Worm (Caenorhabditis elegans): ENCODE data around the gene R03H10.6.

The R03H10.6 gene

ce11 chrII:4173398-4173797 is at the start of gene R03H10.6:
TSS of gene R03H10.6 (minus strand) at chrII:4173498.
- no peak for TF ChIP-seq gei-17 (GFP tag; optimal IDR thresholded peaks at IDR 0.05)
- no peak for TF ChIP-seq attf-6 (GFP tag; IDR thresholded peaks at IDR 0.05)
- TF ChIP-seq F22D6.2 (tag; optimal IDR thresholded peaks at IDR 0.05): no peak
- no peak for TF ChIP-seq ZK185.1 (tag; optimal IDR thresholded peaks at IDR 0.05; ENCODE audit: poor library complexity, severe bottlenecking)
- no peak for TF ChIP-seq mxl-1 (tag; optimal IDR thresholded peaks at IDR 0.05)

- TF ChIP-seq C17E4.6 (GFP tag; IDR thresholded peaks at IDR 0.05) (no peak), ccch-3 (GFP tag; optimal IDR thresholded peaks at IDR 0.05) (no peak), pha-4 (tag; optimal IDR thresholded peaks at IDR 0.05) (no peak), efl-1 (GFP tag; optimal IDR thresholded peaks at IDR 0.05) (no peak), F57A8.1 (GFP tag; optimal IDR thresholded peaks at IDR 0.05) (no peak), let-607 (tag; optimal IDR thresholded peaks at IDR 0.05) (no peak), fkh-3 (tag; optimal IDR thresholded peaks at IDR 0.05) (no peak), ceh-58 (GFP tag; IDR thresholded peaks at IDR 0.05) (no peak), C06A6.2 (GFP tag; conservative IDR thresholded peaks at IDR 0.05) (no peak), egl-44 (GFP tag; IDR thresholded peaks at IDR 0.05) (no peak), ztf-28 (GFP tag; IDR thresholded peaks at IDR 0.05) (no peak), ceh-91 (GFP tag; IDR thresholded peaks at IDR 0.05) (no peak), madf-10 (tag; optimal IDR thresholded peaks at IDR 0.05) (no peak), nhr-90 (tag; optimal IDR thresholded peaks at IDR 0.05) (no peak), F23B12.7 (tag; optimal IDR thresholded peaks at IDR 0.05; ENCODE audit: insufficient read depth) (no peak), lsy-27 (tag; optimal IDR thresholded peaks at IDR 0.05; ENCODE audit: borderline replicate concordance, insufficient read depth) (no peak), T07F8.4 (tag; optimal IDR thresholded peaks at IDR 0.05) (no peak)
Observed at ce11 chrII:4222983-4223382, 49.7 kb upstream of the R03H10.6 start, which contains the start of gene C16A11.5. TSS of gene C16A11.5 (plus strand) at chrII:4223305.

ce11 chrII:4222469-4222868 is 49.2 kb upstream of the R03H10.6 start:
- TF ChIP-seq dox-1 (GFP tag; IDR thresholded peaks at IDR 0.05) (no peak), rpc-1 (optimal IDR thresholded peaks at IDR 0.05) (no peak), rpc-1 (tag; optimal IDR thresholded peaks at IDR 0.05) (no peak), Y56A3A.18 (GFP tag; IDR thresholded peaks at IDR 0.05) (no peak), hmg-20 (GFP tag; IDR thresholded peaks at IDR 0.05) (no peak), bed-2 (GFP tag; IDR thresholded peaks at IDR 0.05) (no peak), egl-44 (GFP tag; IDR thresholded peaks at IDR 0.05) (no peak), madf-6 (GFP tag; IDR thresholded peaks at IDR 0.05) (peak; percentile 96), aptf-3 (GFP tag; IDR thresholded peaks at IDR 0.05) (no peak), B0336.3 (GFP tag; IDR thresholded peaks at IDR 0.05) (no peak), hlh-26 (GFP tag; conservative IDR thresholded peaks at IDR 0.05) (no peak), K11D2.4 (GFP tag; IDR thresholded peaks at IDR 0.05) (no peak), lin-35 (GFP tag; optimal IDR thresholded peaks at IDR 0.05) (no peak), attf-5 (GFP tag; optimal IDR thresholded peaks at IDR 0.05) (no peak), lin-54 (GFP tag; optimal IDR thresholded peaks at IDR 0.05) (peak; percentile 50), nfya-1 (tag; optimal IDR thresholded peaks at IDR 0.05; ENCODE audit: borderline replicate concordance, insufficient read depth) (no peak), C06A6.2 (GFP tag; conservative IDR thresholded peaks at IDR 0.05) (no peak), nhr-179 (tag; optimal IDR thresholded peaks at IDR 0.05) (no peak), nhr-80 (tag; optimal IDR thresholded peaks at IDR 0.05) (no peak), nfya-2 (GFP tag; IDR thresholded peaks at IDR 0.05) (no peak), zfh-2 (GFP tag; conservative IDR thresholded peaks at IDR 0.05) (no peak), ccch-3 (GFP tag; optimal IDR thresholded peaks at IDR 0.05) (no peak), lsl-1 (GFP tag; optimal IDR thresholded peaks at IDR 0.05) (peak; percentile 95), F49E8.2 (tag; optimal IDR thresholded peaks at IDR 0.05; ENCODE audit: insufficient read depth) (peak; percentile 25), B0035.1 (tag; optimal IDR thresholded peaks at IDR 0.05) (no peak), unc-130 (GFP tag; optimal IDR thresholded peaks at IDR 0.05) (no peak), nhr-27 (tag; optimal IDR thresholded peaks at IDR 0.05) (no peak)
